Fruit fly (Drosophila melanogaster) whole organism, adult: ENCODE results near the gene CG15253.

Source experiments
- CG11617 ChIP-seq: fragments of 200-800 bp; sonication (Bioruptor generic); optimal IDR thresholded peaks from 2 replicates; lab custom pipeline; 2017; ENCODE audit warnings: mild to moderate bottlenecking, missing biosample characterization, missing genetic modification reagents, missing genetic modification characterization
- CG14711 ChIP-seq: fragments of 200-800 bp; sonication (Bioruptor generic); optimal IDR thresholded peaks from 2 replicates; lab custom pipeline; 2018; ENCODE audit warnings: missing biosample characterization, mild to moderate bottlenecking, missing genetic modification characterization, moderate library complexity
- CG1620 ChIP-seq: fragments of 200-800 bp; sonication (Bioruptor generic); optimal IDR thresholded peaks from 2 replicates; lab custom pipeline; 2016; ENCODE audit warnings: missing biosample characterization, missing genetic modification characterization
- CG5204 ChIP-seq: fragments of 200-800 bp; sonication (Bioruptor generic); optimal IDR thresholded peaks from 2 replicates; lab custom pipeline; 2016; ENCODE audit warnings: missing biosample characterization, missing genetic modification characterization
- CG7045 ChIP-seq: fragments of 200-800 bp; sonication (Bioruptor generic); optimal IDR thresholded peaks from 2 replicates; lab custom pipeline; 2017; ENCODE audit warnings: missing biosample characterization, mild to moderate bottlenecking, missing genetic modification characterization
- CG7101 ChIP-seq: fragments of 200-800 bp; sonication (Bioruptor generic); optimal IDR thresholded peaks from 2 replicates; lab custom pipeline; 2018; ENCODE audit warnings: missing biosample characterization, mild to moderate bottlenecking, missing genetic modification characterization, moderate library complexity
- Crg-1 ChIP-seq: fragments of 200-800 bp; sonication (Bioruptor generic); optimal IDR thresholded peaks from 2 replicates; lab custom pipeline; 2016; ENCODE audit warnings: missing biosample characterization, missing genetic modification characterization
- Hr96 ChIP-seq: fragments of 200-800 bp; sonication (Bioruptor generic); optimal IDR thresholded peaks from 2 replicates; lab custom pipeline; 2016; ENCODE audit warnings: missing biosample characterization, missing genetic modification characterization
- Mnt ChIP-seq: fragments of 200-800 bp; sonication (Bioruptor generic); optimal IDR thresholded peaks from 2 replicates; lab custom pipeline; 2016; ENCODE audit warnings: missing biosample characterization, mild to moderate bottlenecking, missing genetic modification characterization
- bab1 ChIP-seq: fragments of 200-800 bp; sonication (Bioruptor generic); optimal IDR thresholded peaks from 3 replicates; lab custom pipeline; 2019; ENCODE audit warnings: missing biosample characterization, mild to moderate bottlenecking, missing genetic modification characterization, moderate library complexity
- cic ChIP-seq: fragments of 200-800 bp; sonication (Bioruptor generic); optimal IDR thresholded peaks from 2 replicates; lab custom pipeline; 2017; ENCODE audit warnings: missing biosample characterization, mild to moderate bottlenecking, missing genetic modification characterization, moderate library complexity
- cnc ChIP-seq, 2 experiments: fragments of >200 bp; optimal IDR thresholded peaks; 2 replicates each; lab custom pipeline; 2017
- kay ChIP-seq: fragments of 200-800 bp; sonication (Bioruptor generic); peaks from one replicate; lab custom pipeline; 2016; ENCODE audit warnings: missing biosample characterization, missing genetic modification characterization, borderline replicate concordance

- TF ChIP-seq Hr96 (no peak), Crg-1 (GFP tag; lab: Kevin White, UChicago) (no peak), Mnt (GFP tag; lab: Kevin White, UChicago) (no peak), cnc (optimal IDR thresholded peaks at IDR 0.05; lab: Kevin White, UChicago) (no peak), CG11617 (GFP tag; lab: Kevin White, UChicago) (no peak), CG1620 (no peak), CG7101 (tag; lab: Kevin White, UChicago) (no peak), bab1 (GFP tag; lab: Kevin White, UChicago) (no peak), kay (GFP tag; lab: Kevin White, UChicago) (no peak), cic (GFP tag; lab: Kevin White, UChicago) (no peak), CG14711 (no peak), CG7045 (GFP tag; lab: Kevin White, UChicago) (no peak), CG5204 (no peak)
Observed at dm6 chr2L:15614728-15615127, 1.4 kb downstream of the CG15253 start, which contains the start of gene CG15254.
